Fruit fly (Drosophila melanogaster) whole organism, embryonic: Measurements from ENCODE around the gene CG44362.

Source experiments
- Aef1 ChIP-seq: fragments of 200-800 bp; sonication (Bioruptor generic); IDR thresholded peaks from 3 replicates; pipeline ENCODE4 v1.3.6; 2022; ENCODE audit warnings: missing biosample characterization, missing genetic modification characterization
- Awh ChIP-seq: fragments of 200-800 bp; sonication (Bioruptor generic); IDR thresholded peaks from 2 replicates; pipeline ENCODE4, ENCODE4 v1.3.6; 2022; ENCODE audit warnings: missing biosample characterization, missing genetic modification characterization
- Bgb ChIP-seq: fragments of 200-800 bp; sonication (Bioruptor generic); IDR thresholded peaks from 2 replicates; pipeline ENCODE4 v1.3.6; 2022; ENCODE audit warnings: missing biosample characterization, missing genetic modification characterization; ENCODE audit not compliant: partially characterized antibody
- CG11093 ChIP-seq: fragments of 200-800 bp; sonication (Bioruptor generic); IDR thresholded peaks from 3 replicates; pipeline ENCODE4 v1.3.6; 2022; ENCODE audit warnings: missing biosample characterization, missing genetic modification characterization
- CG12219 ChIP-seq: fragments of 200-800 bp; sonication (Bioruptor generic); optimal IDR thresholded peaks from 3 replicates; lab custom pipeline; 2018; ENCODE audit warnings: missing biosample characterization, mild to moderate bottlenecking, missing genetic modification characterization
- CG1233 ChIP-seq: fragments of 200-800 bp; sonication (Bioruptor generic); optimal IDR thresholded peaks from 4 replicates; lab custom pipeline; 2018; ENCODE audit warnings: missing biosample characterization, mild to moderate bottlenecking, missing genetic modification characterization
- CG1603 ChIP-seq: fragments of 200-800 bp; sonication (Bioruptor generic); optimal IDR thresholded peaks from 2 replicates; lab custom pipeline; 2019; ENCODE audit warnings: missing biosample characterization, mild to moderate bottlenecking, missing genetic modification characterization, moderate library complexity
- CG17186 ChIP-seq: fragments of 200-800 bp; sonication (Bioruptor generic); optimal IDR thresholded peaks from 3 replicates; lab custom pipeline; 2017; ENCODE audit warnings: missing biosample characterization, missing genetic modification reagents, missing genetic modification characterization
- CG17568 ChIP-seq: fragments of 200-800 bp; sonication (Bioruptor generic); optimal IDR thresholded peaks from 2 replicates; lab custom pipeline; 2018; ENCODE audit warnings: missing biosample characterization, mild to moderate bottlenecking, missing genetic modification characterization, moderate library complexity
- CG17802 ChIP-seq: fragments of 200-800 bp; sonication (Bioruptor generic); optimal IDR thresholded peaks from 2 replicates; lab custom pipeline; 2018; ENCODE audit warnings: missing biosample characterization, mild to moderate bottlenecking, missing genetic modification characterization, moderate library complexity
- CG18011 ChIP-seq: fragments of 200-800 bp; sonication (Bioruptor generic); optimal IDR thresholded peaks from 2 replicates; lab custom pipeline; 2017; ENCODE audit warnings: missing biosample characterization, missing genetic modification characterization, mild to moderate bottlenecking, moderate library complexity, missing genotype
- CG2875 ChIP-seq: fragments of 200-800 bp; sonication (Bioruptor generic); optimal IDR thresholded peaks from 2 replicates; lab custom pipeline; 2017; ENCODE audit warnings: missing biosample characterization, mild to moderate bottlenecking, missing genetic modification characterization, missing genetic modification reagents
- CG32767 ChIP-seq: fragments of 200-800 bp; sonication (Bioruptor generic); IDR thresholded peaks from 2 replicates; pipeline ENCODE4 v1.3.6; 2022; ENCODE audit warnings: missing biosample characterization, missing genetic modification characterization
- CG32772 ChIP-seq: fragments of 200-800 bp; sonication (Bioruptor generic); IDR thresholded peaks from 2 replicates; pipeline ENCODE4 v1.3.6; 2022; ENCODE audit warnings: missing biosample characterization, missing genetic modification characterization
- CG4328 ChIP-seq: fragments of 200-800 bp; sonication (Bioruptor generic); optimal IDR thresholded peaks from 3 replicates; lab custom pipeline; 2017; ENCODE audit warnings: missing biosample characterization, missing genetic modification reagents, missing genetic modification characterization
- CG43689 ChIP-seq: fragments of 200-800 bp; sonication (Bioruptor generic); IDR thresholded peaks from 2 replicates; pipeline ENCODE4 v1.3.6; 2022; ENCODE audit warnings: missing biosample characterization, missing genetic modification characterization
- CG7271 ChIP-seq: fragments of 200-800 bp; sonication (Bioruptor generic); optimal IDR thresholded peaks from 2 replicates; lab custom pipeline; 2018; ENCODE audit warnings: missing biosample characterization, mild to moderate bottlenecking, missing genetic modification characterization, moderate library complexity
- CG8478 ChIP-seq: fragments of >200 bp; optimal IDR thresholded peaks from 2 replicates; lab custom pipeline; 2018
- D19B ChIP-seq: fragments of 200-800 bp; sonication (Bioruptor generic); optimal IDR thresholded peaks from 2 replicates; lab custom pipeline; 2017; ENCODE audit warnings: missing biosample characterization, mild to moderate bottlenecking, missing genetic modification characterization
- Dek ChIP-seq: fragments of 200-800 bp; sonication (Bioruptor generic); optimal IDR thresholded peaks from 3 replicates; lab custom pipeline; 2019; ENCODE audit warnings: missing biosample characterization, mild to moderate bottlenecking, missing genetic modification characterization, moderate library complexity
- Doc2 ChIP-seq: fragments of 200-800 bp; sonication (Bioruptor generic); IDR thresholded peaks from 2 replicates; pipeline ENCODE4 v1.3.6; 2022; ENCODE audit warnings: missing biosample characterization, missing genetic modification characterization
- Dref ChIP-seq: fragments of 200-800 bp; sonication (Bioruptor generic); IDR thresholded peaks from 2 replicates; pipeline ENCODE4 v1.3.6; 2022; ENCODE audit warnings: missing biosample characterization, missing genetic modification characterization
- ERR ChIP-seq: fragments of 200-800 bp; sonication (Bioruptor generic); optimal IDR thresholded peaks from 2 replicates; lab custom pipeline; 2016; ENCODE audit warnings: missing biosample characterization, missing genetic modification characterization
- HHEX ChIP-seq: fragments of 200-800 bp; sonication (Bioruptor generic); optimal IDR thresholded peaks from 3 replicates; lab custom pipeline; 2017; ENCODE audit warnings: missing biosample characterization, mild to moderate bottlenecking, missing genetic modification characterization, missing genetic modification reagents
- HLH3B ChIP-seq: fragments of 200-800 bp; sonication (Bioruptor generic); IDR thresholded peaks from 2 replicates; pipeline ENCODE4 v1.3.6; 2022; ENCODE audit warnings: missing biosample characterization, missing genetic modification characterization
- Lim3 ChIP-seq: fragments of 200-800 bp; sonication (Bioruptor generic); IDR thresholded peaks from 2 replicates; pipeline ENCODE4 v1.3.6; 2022; ENCODE audit warnings: missing biosample characterization, missing genetic modification characterization
- Med ChIP-seq: fragments of 200-800 bp; sonication (Bioruptor generic); peaks from one replicate; lab custom pipeline; 2016; ENCODE audit warnings: missing biosample characterization, missing genetic modification characterization, mild to moderate bottlenecking, inconsistent platforms, moderate library complexity
- Pdp1 ChIP-seq, 2 experiments: fragments of 200-800 bp; sonication (Bioruptor generic); optimal IDR thresholded peaks; 3 replicates each; lab custom pipeline; 2016; ENCODE audit warnings: missing biosample characterization in 2 of 2, missing genetic modification characterization in 2 of 2, mild to moderate bottlenecking in 1 of 2, moderate library complexity in 1 of 2
- br ChIP-seq: fragments of >200 bp; optimal IDR thresholded peaks from 2 replicates; lab custom pipeline; 2017
- chif ChIP-seq, 2 experiments: fragments of 200-800 bp; sonication (Bioruptor generic); optimal IDR thresholded peaks; 3 replicates each; lab custom pipeline; 2016; ENCODE audit warnings: missing biosample characterization in 2 of 2, missing genetic modification characterization in 2 of 2
- chm ChIP-seq: fragments of 200-800 bp; sonication (Bioruptor generic); IDR thresholded peaks from 2 replicates; pipeline ENCODE4 v1.3.6; 2022; ENCODE audit warnings: missing biosample characterization, missing genetic modification characterization
- corto ChIP-seq: fragments of 200-800 bp; sonication (Bioruptor generic); optimal IDR thresholded peaks from 2 replicates; lab custom pipeline; 2016; ENCODE audit warnings: missing biosample characterization, mild to moderate bottlenecking, missing genetic modification characterization, moderate library complexity
- crc ChIP-seq: fragments of 200-800 bp; sonication (Bioruptor generic); optimal IDR thresholded peaks from 2 replicates; lab custom pipeline; 2016; ENCODE audit warnings: missing biosample characterization, missing genetic modification characterization
- fu2 ChIP-seq: fragments of 200-800 bp; sonication (Bioruptor generic); optimal IDR thresholded peaks from 2 replicates; lab custom pipeline; 2016; ENCODE audit warnings: missing biosample characterization, missing genetic modification characterization
- gcm ChIP-seq: fragments of 200-800 bp; sonication (Bioruptor generic); optimal IDR thresholded peaks from 2 replicates; lab custom pipeline; 2019; ENCODE audit warnings: missing biosample characterization, mild to moderate bottlenecking, missing genetic modification characterization, moderate library complexity
- gcm2 ChIP-seq: fragments of 200-800 bp; sonication (Bioruptor generic); optimal IDR thresholded peaks from 2 replicates; lab custom pipeline; 2016; ENCODE audit warnings: missing biosample characterization, missing genetic modification characterization
- gsb-n ChIP-seq: fragments of 200-800 bp; sonication (Bioruptor generic); optimal IDR thresholded peaks from 3 replicates; lab custom pipeline; 2018; ENCODE audit warnings: missing biosample characterization, mild to moderate bottlenecking, missing genetic modification characterization
- ind ChIP-seq: fragments of 200-800 bp; sonication (Bioruptor generic); optimal IDR thresholded peaks from 3 replicates; lab custom pipeline; 2016; ENCODE audit warnings: missing biosample characterization, missing genetic modification characterization
- lmd ChIP-seq: fragments of 200-800 bp; sonication (Bioruptor generic); IDR thresholded peaks from 2 replicates; pipeline ENCODE4 v1.3.6; 2022; ENCODE audit warnings: missing biosample characterization, missing genetic modification characterization
- sd ChIP-seq: fragments of 200-800 bp; sonication (Bioruptor generic); optimal IDR thresholded peaks from 3 replicates; lab custom pipeline; 2018; ENCODE audit warnings: missing biosample characterization, mild to moderate bottlenecking, missing genetic modification characterization, moderate library complexity
- seq ChIP-seq: fragments of 200-800 bp; sonication (Bioruptor generic); IDR thresholded peaks from 2 replicates; pipeline ENCODE4 v1.3.6; 2022; ENCODE audit warnings: missing biosample characterization, missing genetic modification characterization
- sob ChIP-seq: fragments of 200-800 bp; sonication (Bioruptor generic); IDR thresholded peaks from 2 replicates; pipeline ENCODE4 v1.3.6; 2022; ENCODE audit warnings: missing biosample characterization, missing genetic modification characterization
- sqz ChIP-seq: fragments of 200-800 bp; sonication (Bioruptor generic); optimal IDR thresholded peaks from 3 replicates; lab custom pipeline; 2018; ENCODE audit warnings: missing biosample characterization, mild to moderate bottlenecking, missing genetic modification characterization
- trh ChIP-seq: fragments of 200-800 bp; sonication (Bioruptor generic); optimal IDR thresholded peaks from 2 replicates; lab custom pipeline; 2016; ENCODE audit warnings: missing biosample characterization, missing genetic modification characterization
- twi ChIP-seq: fragments of 200-800 bp; optimal IDR thresholded peaks from 2 replicates; lab custom pipeline; 2019; ENCODE audit warnings: missing biosample characterization, mild to moderate bottlenecking, missing genetic modification characterization, moderate library complexity
- vnd ChIP-seq: fragments of 200-800 bp; sonication (Bioruptor generic); IDR thresholded peaks from 3 replicates; pipeline ENCODE4 v1.3.6; 2022; ENCODE audit warnings: missing biosample characterization, missing genetic modification characterization; ENCODE audit not compliant: partially characterized antibody

Gene CG44362

dm6 chr3L:11381126-11381940 is 16.0 kb upstream of the CG44362 start (continued):
- no peak for TF ChIP-seq CG32767 (GFP tag; lab: Robert Waterston, UW)
- TF ChIP-seq CG43689 (GFP tag; lab: Robert Waterston, UW) = peak; percentile 26; the same call in 1 of the 2 replicates
- no peak for TF ChIP-seq Bgb (GFP tag; lab: Robert Waterston, UW)
- TF ChIP-seq HHEX (GFP tag; lab: Kevin White, UChicago) = no peak
- TF ChIP-seq, all 482 proteins: peak for 64

- peak; percentile 13; the same call in 1 of the 2 replicates for TF ChIP-seq Awh (GFP tag; lab: Robert Waterston, UW)
- TF ChIP-seq sqz (GFP tag; lab: Kevin White, UChicago) = peak; percentile 39
- peak; percentile 55 for TF ChIP-seq sd (tag; lab: Kevin White, UChicago)
- TF ChIP-seq crc (GFP tag; lab: Kevin White, UChicago) = no peak
- TF ChIP-seq twi (tag; lab: Kevin White, UChicago) = no peak
- TF ChIP-seq chif (GFP tag; optimal IDR thresholded peaks at IDR 0.05; lab: Kevin White, UChicago) = no peak
- TF ChIP-seq br (lab: Kevin White, UChicago) = no peak
- TF ChIP-seq ERR (GFP tag; lab: Kevin White, UChicago) = no peak
- no peak for TF ChIP-seq CG4328
- TF ChIP-seq D19B = peak; percentile 22
- peak; percentile 9 for TF ChIP-seq corto (GFP tag; lab: Kevin White, UChicago)
- no peak for TF ChIP-seq trh (GFP tag; lab: Kevin White, UChicago)
- TF ChIP-seq ind (GFP tag; lab: Kevin White, UChicago) = no peak
- TF ChIP-seq CG1233 (GFP tag; lab: Kevin White, UChicago) = no peak
- no peak for TF ChIP-seq Doc2 (GFP tag; lab: Robert Waterston, UW)
- TF ChIP-seq seq (GFP tag; lab: Robert Waterston, UW) = no peak
- TF ChIP-seq HLH3B (GFP tag; lab: Robert Waterston, UW) = no peak
- no peak for TF ChIP-seq Dek (tag; lab: Kevin White, UChicago)
- TF ChIP-seq CG17568 (GFP tag; lab: Kevin White, UChicago) = no peak
- TF ChIP-seq chm (GFP tag; lab: Robert Waterston, UW) = peak; percentile 33; the same call in 1 of the 2 replicates
- TF ChIP-seq CG11093 = no peak
- TF ChIP-seq CG18011 (GFP tag; lab: Kevin White, UChicago) = no peak
- TF ChIP-seq gcm (GFP tag; lab: Kevin White, UChicago) = peak; percentile 82
- no peak for TF ChIP-seq CG17186 (GFP tag; lab: Kevin White, UChicago)
- no peak for TF ChIP-seq Aef1
- peak in 1 of 2 experiments; percentile 32 for TF ChIP-seq Pdp1 (GFP tag; optimal IDR thresholded peaks at IDR 0.05; lab: Kevin White, UChicago)
- TF ChIP-seq gsb-n (tag; lab: Kevin White, UChicago) = peak; percentile 1
- no peak for TF ChIP-seq CG2875 (GFP tag; lab: Kevin White, UChicago)
- TF ChIP-seq lmd (GFP tag; lab: Robert Waterston, UW) = no peak
- TF ChIP-seq gcm2 = no peak
- TF ChIP-seq fu2 (GFP tag; lab: Kevin White, UChicago) = no peak
- no peak for TF ChIP-seq CG17802 (tag; lab: Kevin White, UChicago)
- no peak for TF ChIP-seq vnd (GFP tag; lab: Robert Waterston, UW)
- TF ChIP-seq CG12219 (GFP tag; lab: Kevin White, UChicago) = no peak
- TF ChIP-seq Lim3 (GFP tag; lab: Robert Waterston, UW) = no peak
- TF ChIP-seq CG8478 (lab: Kevin White, UChicago) = no peak
- TF ChIP-seq CG7271 (tag; lab: Kevin White, UChicago) = no peak
- TF ChIP-seq CG32772 (GFP tag; lab: Robert Waterston, UW) = 0 out of 2 replicates have a peak, but pooled peaks have one; percentile 7
- TF ChIP-seq Dref (GFP tag; lab: Robert Waterston, UW) = no peak
- TF ChIP-seq Med (GFP tag; lab: Kevin White, UChicago) = peak; percentile 33
- no peak for TF ChIP-seq sob (GFP tag; lab: Robert Waterston, UW)
- no peak for TF ChIP-seq CG1603 (tag; lab: Kevin White, UChicago)
Measured at dm6 chr3L:11381941-11382747, 15.2 kb upstream of the CG44362 start.
